Worm (Caenorhabditis elegans) whole organism, L1 larva: ENCODE results near the gene nduf-11.

ENCODE experiments used
- ceh-82 ChIP-seq, 3 experiments: fragments of 150-350 bp in 1 of 3; sonication (generic microtip) in 2 of 3; optimal IDR thresholded peaks; 2 replicates each; lab custom pipeline; 2014 to 2017; ENCODE audit warnings: missing biosample characterization in 3 of 3, missing genetic modification characterization in 3 of 3
- fos-1 ChIP-seq: fragments of 150-350 bp; optimal IDR thresholded peaks from 2 replicates; lab custom pipeline; 2014; ENCODE audit warnings: missing biosample characterization, missing genetic modification characterization
- grh-1 ChIP-seq: fragments of 200-800 bp; sonication (Bioruptor generic); IDR thresholded peaks from 2 replicates; pipeline ENCODE4 v1.3.6; 2022; ENCODE audit warnings: missing genetic modification reagents, missing genetic modification characterization, missing compliant biosample characterization
- nhr-237 ChIP-seq: fragments of 150-350 bp; optimal IDR thresholded peaks from 2 replicates; lab custom pipeline; 2014; ENCODE audit warnings: missing biosample characterization, missing genetic modification characterization
- skn-1 ChIP-seq: fragments of 150-350 bp; optimal IDR thresholded peaks from 2 replicates; lab custom pipeline; 2014; ENCODE audit warnings: missing biosample characterization, missing genetic modification characterization
- sptf-1 ChIP-seq: fragments of 150-350 bp; optimal IDR thresholded peaks from 2 replicates; lab custom pipeline; 2014; ENCODE audit warnings: missing biosample characterization, missing genetic modification characterization
- unc-62 ChIP-seq: fragments of 150-350 bp; optimal IDR thresholded peaks from 2 replicates; lab custom pipeline; 2014; ENCODE audit warnings: missing biosample characterization, missing genetic modification reagents, missing genetic modification characterization

DNA sequence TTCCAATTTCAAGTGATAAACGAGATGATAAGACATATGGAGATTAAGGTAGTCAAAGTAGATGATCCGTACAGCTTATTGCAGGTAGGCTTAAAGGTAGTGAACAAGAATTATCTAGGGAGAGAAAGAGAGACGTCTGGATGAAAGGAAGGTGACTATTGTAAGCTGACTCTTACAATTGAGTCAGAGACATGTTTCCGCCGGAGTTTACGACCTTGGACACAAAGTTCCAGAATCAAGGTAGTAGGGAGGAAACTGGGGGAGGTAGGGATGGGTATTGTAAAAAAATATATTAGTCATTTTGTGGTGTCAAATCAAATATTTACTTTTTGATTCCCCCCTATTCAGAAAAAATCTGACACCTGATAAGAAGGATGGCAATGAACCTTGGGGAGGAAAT is 47.0 kb upstream of the nduf-11 start:
- no peak for TF ChIP-seq ceh-82 (tag; optimal IDR thresholded peaks at IDR 0.05; lab: Kevin White, UChicago)
- no peak for TF ChIP-seq skn-1 (tag; lab: Kevin White, UChicago)
- TF ChIP-seq grh-1 (GFP tag; lab: Robert Waterston, UW), result no peak
- TF ChIP-seq sptf-1 (tag; lab: Kevin White, UChicago), result no peak
- no peak for TF ChIP-seq unc-62 (GFP tag; lab: Kevin White, UChicago)
- no peak for TF ChIP-seq fos-1 (tag; lab: Kevin White, UChicago)
- TF ChIP-seq nhr-237 (tag; lab: Kevin White, UChicago), result no peak
